Worm (Caenorhabditis elegans): ENCODE measurements around the gene Y54B9A.1.
A peak's percentile ranks its signal among the peaks of the same experiment; 100 is the strongest.

The Y54B9A.1 gene

DNA sequence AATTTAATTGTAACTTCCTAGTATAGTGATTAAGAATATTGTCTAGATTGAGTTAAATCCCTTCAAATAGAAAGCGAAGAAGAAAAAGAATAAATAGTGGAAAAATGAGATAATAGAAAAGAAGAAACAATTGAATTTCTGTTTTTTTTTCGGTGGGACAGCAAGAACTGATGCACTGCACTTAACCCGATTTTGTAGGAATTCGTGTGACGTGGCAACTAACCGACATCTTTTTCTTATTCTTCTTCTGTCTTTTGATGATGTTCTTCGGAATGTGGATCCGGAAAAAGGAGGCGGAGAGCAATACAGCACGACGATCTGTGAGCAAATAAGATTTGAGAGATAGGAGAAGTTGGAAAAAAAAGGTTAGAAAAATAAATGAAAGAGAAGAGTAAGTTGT lies 30.5 kb downstream of the Y54B9A.1 start:
- TF ChIP-seq ces-1 (GFP tag; optimal IDR thresholded peaks at IDR 0.05) (peak; percentile 21), unc-62 (GFP tag; optimal IDR thresholded peaks at IDR 0.05) (no peak)

DNA sequence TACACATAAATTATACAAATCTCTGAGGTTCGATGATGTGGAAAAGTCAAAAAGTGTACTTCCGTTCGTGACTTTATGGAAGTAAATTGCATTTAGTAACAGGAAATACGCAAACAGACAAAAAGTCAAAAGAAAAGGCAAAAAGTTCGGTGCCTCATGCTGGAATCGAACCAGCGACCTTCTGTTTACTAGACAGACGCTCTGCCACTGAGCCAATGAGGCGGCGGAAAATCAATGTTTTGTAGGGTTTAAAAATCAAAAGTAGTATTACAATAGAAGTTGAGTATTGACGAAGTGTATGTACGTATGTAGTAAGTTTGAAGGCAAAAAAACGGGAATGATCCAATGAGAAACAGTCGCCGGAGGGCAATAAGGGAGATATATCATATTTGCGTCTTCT lies 32.5 kb downstream of the Y54B9A.1 start:
- TF ChIP-seq nhr-237 (tag; optimal IDR thresholded peaks at IDR 0.05) = no peak
- no peak for TF ChIP-seq drap-1 (GFP tag; optimal IDR thresholded peaks at IDR 0.05)
- TF ChIP-seq elt-1 (tag; optimal IDR thresholded peaks at IDR 0.05; ENCODE audit: borderline replicate concordance, insufficient read depth) = no peak
- no peak for TF ChIP-seq mls-2 (tag; optimal IDR thresholded peaks at IDR 0.05)
- TF ChIP-seq zip-8 (tag; optimal IDR thresholded peaks at IDR 0.05) = no peak
- no peak for TF ChIP-seq snpc-4 (tag; optimal IDR thresholded peaks at IDR 0.05)
- TF ChIP-seq elt-3 (tag; optimal IDR thresholded peaks at IDR 0.05) = no peak
- TF ChIP-seq M03D4.4 (tag; optimal IDR thresholded peaks at IDR 0.05) = no peak
- no peak for TF ChIP-seq mep-1 (tag; optimal IDR thresholded peaks at IDR 0.05)
- no peak for TF ChIP-seq lin-13 (tag; optimal IDR thresholded peaks at IDR 0.05)
- TF ChIP-seq ceh-43 (GFP tag; optimal IDR thresholded peaks at IDR 0.05) = no peak
- no peak for TF ChIP-seq ham-2 (GFP tag; optimal IDR thresholded peaks at IDR 0.05)
- no peak for TF ChIP-seq lsy-2 (tag; optimal IDR thresholded peaks at IDR 0.05)
- no peak for TF ChIP-seq ceh-83 (GFP tag; optimal IDR thresholded peaks at IDR 0.05)
- no peak for TF ChIP-seq unc-120 (tag; optimal IDR thresholded peaks at IDR 0.05; ENCODE audit: poor library complexity, severe bottlenecking)
- no peak for TF ChIP-seq ces-1 (GFP tag; optimal IDR thresholded peaks at IDR 0.05)
- TF ChIP-seq ztf-11 (tag; optimal IDR thresholded peaks at IDR 0.05) = no peak
- no peak for TF ChIP-seq bed-3 (GFP tag; optimal IDR thresholded peaks at IDR 0.05)

DNA sequence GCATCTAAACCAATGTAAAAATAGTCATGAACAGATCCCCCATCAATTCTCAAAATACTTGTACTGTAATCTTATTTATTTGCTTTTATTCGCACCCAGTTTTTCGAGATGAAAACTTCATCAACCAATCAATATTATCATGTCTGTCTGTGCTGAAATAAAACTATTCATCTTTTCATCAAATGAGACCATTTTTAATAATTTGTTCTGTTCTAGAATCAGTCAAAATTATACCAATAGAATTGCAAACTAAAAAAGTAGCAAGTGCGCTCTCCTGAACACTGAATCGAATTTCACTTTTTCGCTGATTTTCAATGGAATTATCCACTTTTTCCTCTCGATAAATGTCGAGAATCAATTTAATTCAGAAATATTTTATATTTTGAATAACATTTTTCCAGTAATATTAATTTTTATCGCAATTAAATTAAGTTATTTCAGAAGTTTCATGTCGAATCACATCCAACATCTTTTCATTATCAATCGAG lies 39.4 kb downstream of the Y54B9A.1 start, which contains the start of gene trpp-4:
trpp-4 (plus strand) TSS at position 442 of the 488 bp plus-strand sequence.
- TF ChIP-seq ces-1 (GFP tag; optimal IDR thresholded peaks at IDR 0.05) = peak; percentile 85
- TF ChIP-seq nhr-28 (tag; optimal IDR thresholded peaks at IDR 0.05) = no peak

DNA sequence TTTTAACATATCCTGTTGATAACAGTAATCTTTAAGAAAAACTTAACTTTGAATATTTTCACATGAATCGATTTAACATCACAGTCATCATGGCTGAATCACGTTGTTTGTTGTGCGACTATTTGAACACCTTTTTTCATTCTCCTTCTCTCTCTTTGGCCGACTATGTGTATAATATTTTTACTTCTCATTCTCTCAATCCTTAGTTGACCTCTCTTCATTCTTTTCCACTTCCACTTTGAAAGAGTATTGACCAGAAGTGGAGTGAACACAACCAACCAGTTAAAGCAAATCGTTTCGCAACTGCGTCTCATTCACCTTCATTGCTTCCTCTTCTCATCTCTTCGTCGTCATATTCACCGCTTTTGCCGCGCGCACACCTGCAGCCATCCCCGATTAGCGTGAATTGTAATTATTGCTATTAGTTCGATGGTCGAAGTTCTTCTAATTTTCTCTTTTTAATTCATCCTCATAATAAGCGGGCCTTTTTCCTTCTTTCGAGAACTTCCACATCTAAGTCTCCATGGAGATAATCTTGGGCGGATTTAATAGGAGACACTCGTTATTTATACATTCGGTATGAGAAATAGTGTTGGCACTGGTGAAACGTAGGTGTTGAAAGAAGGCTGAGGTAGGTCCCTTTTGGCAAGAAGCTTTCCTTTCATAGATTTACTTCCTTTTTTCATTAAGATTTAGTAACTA lies 44.3 kb downstream of the Y54B9A.1 start:
- TF ChIP-seq bed-3 (GFP tag; optimal IDR thresholded peaks at IDR 0.05) (no peak), ham-2 (GFP tag; optimal IDR thresholded peaks at IDR 0.05) (peak; percentile 90), mls-2 (tag; optimal IDR thresholded peaks at IDR 0.05) (peak; percentile 51), ceh-83 (GFP tag; optimal IDR thresholded peaks at IDR 0.05) (no peak), ceh-43 (GFP tag; optimal IDR thresholded peaks at IDR 0.05) (peak; percentile 45)

DNA sequence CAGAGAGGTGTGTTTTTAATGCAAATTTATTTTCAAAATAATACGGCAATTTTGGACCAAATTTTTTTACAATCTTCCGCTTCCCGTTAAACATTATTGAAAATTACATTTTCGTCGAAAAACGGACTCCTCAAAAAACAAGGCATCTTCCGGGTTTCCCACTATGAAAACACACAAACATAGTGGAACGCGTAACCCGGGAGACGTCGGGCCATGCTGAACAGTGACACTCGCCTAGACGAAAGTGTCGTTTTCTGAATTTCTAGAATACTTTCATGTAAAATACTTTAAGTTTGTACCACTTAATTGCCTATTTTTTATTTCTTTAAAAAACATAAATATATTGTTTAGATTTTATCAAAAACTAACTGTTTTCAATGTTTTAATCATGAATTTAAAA lies 47.4 kb downstream of the Y54B9A.1 start:
- no peak for TF ChIP-seq unc-120 (tag; optimal IDR thresholded peaks at IDR 0.05; ENCODE audit: poor library complexity, severe bottlenecking)
- TF ChIP-seq lsy-2 (tag; optimal IDR thresholded peaks at IDR 0.05) = no peak
- no peak for TF ChIP-seq ceh-83 (GFP tag; optimal IDR thresholded peaks at IDR 0.05)
- no peak for TF ChIP-seq tbx-8 (GFP tag; optimal IDR thresholded peaks at IDR 0.05)
- TF ChIP-seq ceh-43 (GFP tag; optimal IDR thresholded peaks at IDR 0.05) = no peak

Measured in whole organism, mixed stage, embryonic.